Fruit fly (Drosophila melanogaster): Measurements from ENCODE around the gene Hsc70-1.
A peak's percentile ranks its signal among the peaks of the same experiment; 100 is the strongest.

DNA sequence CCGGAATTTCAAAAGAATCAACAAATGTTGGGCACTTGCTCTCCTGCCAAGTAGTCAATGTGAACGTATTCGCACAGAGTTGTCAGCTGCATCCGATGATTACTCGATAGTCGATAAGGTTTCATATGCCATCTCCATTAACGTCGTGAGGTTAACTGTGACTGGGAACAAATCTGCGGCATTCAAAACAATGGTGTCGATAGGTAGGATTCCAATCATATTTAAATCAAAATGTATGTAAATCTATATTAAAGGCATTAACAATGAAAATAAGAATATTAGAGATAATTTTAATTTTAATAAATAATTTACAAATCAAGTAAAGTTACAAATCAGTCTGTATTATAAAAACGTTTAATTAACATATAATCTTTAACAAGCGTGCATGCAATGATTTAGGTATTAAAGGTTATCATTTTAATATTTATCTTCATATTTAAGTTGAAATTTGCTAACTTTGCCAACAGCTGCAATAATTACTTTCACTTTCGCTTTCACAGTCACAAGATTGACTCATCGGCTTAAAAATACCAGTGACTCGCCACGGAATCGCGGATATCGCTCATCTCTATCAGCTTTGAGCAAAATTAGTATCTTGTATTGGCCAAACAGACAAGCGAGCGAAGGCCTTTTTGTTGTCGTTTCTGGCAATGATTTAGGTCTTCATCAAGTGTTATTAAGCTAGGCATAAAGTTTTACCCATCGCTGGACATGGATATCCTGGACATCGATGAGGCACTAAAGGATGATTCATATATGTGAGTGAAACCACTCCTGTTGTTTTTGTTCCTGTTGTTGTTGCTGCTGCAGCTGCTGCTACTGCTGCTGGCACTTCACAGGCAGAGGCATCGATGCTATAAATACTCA is 9.0 kb upstream of the Hsc70-1 start, which contains the start of the genes Meics, Nxf3 and ssp2:
- TF ChIP-seq ken (GFP tag; IDR thresholded peaks at IDR 0.05) (peak; percentile 60; the same call in 2 of the 3 replicates), CG13296 (GFP tag; optimal IDR thresholded peaks at IDR 0.05) (no peak), ttk (GFP tag; IDR thresholded peaks at IDR 0.05) (no peak; the same call in 1 of the 2 replicates), danr (GFP tag; IDR thresholded peaks at IDR 0.05) (no peak), D (optimal IDR thresholded peaks at IDR 0.05) (no peak), D (GFP tag; optimal IDR thresholded peaks at IDR 0.05) (peak; percentile 25), ham (GFP tag; IDR thresholded peaks at IDR 0.05) (no peak)

All from whole organism, embryonic.